Worm (Caenorhabditis elegans) whole organism, young adult: ENCODE data around the gene mam-6.

ENCODE experiments used
- F10E7.11 ChIP-seq: sonication (generic microtip); optimal IDR thresholded peaks from 2 replicates; lab custom pipeline; 2017; ENCODE audit warnings: mild to moderate bottlenecking, missing genetic modification characterization, moderate library complexity, missing compliant biosample characterization
- F37B4.10 ChIP-seq: fragments of 200-800 bp; sonication (Bioruptor generic); IDR thresholded peaks from 2 replicates; pipeline ENCODE4 v1.3.6; 2022; ENCODE audit warnings: missing genetic modification characterization, missing compliant biosample characterization
- F57C9.4 ChIP-seq: sonication (generic microtip); optimal IDR thresholded peaks from 2 replicates; lab custom pipeline; 2017; ENCODE audit warnings: mild to moderate bottlenecking, missing genetic modification characterization, missing compliant biosample characterization
- akir-1 ChIP-seq: fragments of 200-800 bp; sonication (Bioruptor generic); optimal IDR thresholded peaks from 2 replicates; lab custom pipeline; 2018; ENCODE audit warnings: mild to moderate bottlenecking, missing genetic modification characterization, moderate library complexity, missing compliant biosample characterization
- bed-2 ChIP-seq: fragments of 200-800 bp; sonication (Bioruptor generic); IDR thresholded peaks from 2 replicates; pipeline ENCODE4 v1.3.6; 2022; ENCODE audit warnings: missing genetic modification reagents, missing genetic modification characterization, missing compliant biosample characterization
- ekl-4 ChIP-seq: fragments of 200-800 bp; sonication (Bioruptor generic); IDR thresholded peaks from 2 replicates; pipeline ENCODE4 v1.3.6; 2022; ENCODE audit warnings: missing genetic modification reagents, missing genetic modification characterization, missing compliant biosample characterization
- lin-35 ChIP-seq, 3 experiments: fragments of 150-350 bp in 2 of 3; sonication (generic microtip) in 1 of 3; optimal IDR thresholded peaks; 2 replicates each; lab custom pipeline; 2014 to 2018; ENCODE audit warnings: missing biosample characterization in 3 of 3, missing genetic modification characterization in 3 of 3, missing genetic modification reagents in 3 of 3
- nfya-1 ChIP-seq: sonication (generic microtip); optimal IDR thresholded peaks from 2 replicates; lab custom pipeline; 2017; ENCODE audit warnings: antibody characterized with exemption, missing compliant biosample characterization, missing genetic modification characterization, borderline replicate concordance; ENCODE audit not compliant: insufficient read depth
- sea-2 ChIP-seq: fragments of 200-800 bp; sonication (Bioruptor generic); IDR thresholded peaks from 2 replicates; pipeline ENCODE4 v1.3.6; 2022; ENCODE audit warnings: missing genetic modification characterization, missing compliant biosample characterization
- somi-1 ChIP-seq: fragments of 200-800 bp; sonication (Bioruptor generic); optimal IDR thresholded peaks from 2 replicates; lab custom pipeline; 2018; ENCODE audit warnings: mild to moderate bottlenecking, missing genetic modification characterization, missing compliant biosample characterization
- ztf-3 ChIP-seq: fragments of 200-800 bp; sonication (Bioruptor generic); optimal IDR thresholded peaks from 2 replicates; lab custom pipeline; 2018; ENCODE audit warnings: mild to moderate bottlenecking, missing genetic modification characterization, missing compliant biosample characterization

DNA sequence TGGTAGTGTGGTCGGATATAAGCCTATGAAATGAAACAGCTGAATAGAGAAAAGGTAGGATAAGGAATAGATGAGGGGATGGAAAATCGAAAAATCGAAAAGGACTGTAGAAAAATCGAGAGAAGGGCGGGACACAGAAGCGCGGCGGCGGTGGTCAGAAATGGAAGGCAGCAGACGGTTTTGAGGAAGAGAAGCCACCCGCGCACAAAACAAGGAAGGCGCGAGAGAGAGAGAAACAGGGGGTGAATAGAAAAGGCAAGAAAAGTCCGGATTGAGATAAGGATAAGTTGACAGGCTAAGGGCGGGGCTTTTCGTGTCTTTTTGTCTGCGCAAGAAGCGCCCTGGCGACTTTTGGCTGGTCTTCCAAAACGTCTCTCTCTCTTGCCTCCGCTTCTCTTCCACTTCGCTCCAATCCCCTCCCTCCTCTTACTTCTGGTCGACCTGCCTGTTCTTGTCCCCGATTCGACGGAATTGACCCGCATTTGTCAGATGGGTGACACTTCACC lies 38.7 kb upstream of the mam-6 start, which contains the start of gene mlt-9:
- TF ChIP-seq ztf-3 (GFP tag; lab: Kevin White, UChicago) (no peak), somi-1 (no peak), nfya-1 (no peak), lin-35 (GFP tag; optimal IDR thresholded peaks at IDR 0.05; lab: Kevin White, UChicago) (no peak), F37B4.10 (no peak), F10E7.11 (tag; lab: Kevin White, UChicago) (no peak), ekl-4 (GFP tag; lab: Robert Waterston, UW) (no peak), bed-2 (GFP tag; lab: Robert Waterston, UW) (no peak), F57C9.4 (tag; lab: Kevin White, UChicago) (no peak), akir-1 (GFP tag; lab: Kevin White, UChicago) (no peak), sea-2 (no peak)
